Worm (Caenorhabditis elegans): ENCODE results near the gene mrp-8.

DNA sequence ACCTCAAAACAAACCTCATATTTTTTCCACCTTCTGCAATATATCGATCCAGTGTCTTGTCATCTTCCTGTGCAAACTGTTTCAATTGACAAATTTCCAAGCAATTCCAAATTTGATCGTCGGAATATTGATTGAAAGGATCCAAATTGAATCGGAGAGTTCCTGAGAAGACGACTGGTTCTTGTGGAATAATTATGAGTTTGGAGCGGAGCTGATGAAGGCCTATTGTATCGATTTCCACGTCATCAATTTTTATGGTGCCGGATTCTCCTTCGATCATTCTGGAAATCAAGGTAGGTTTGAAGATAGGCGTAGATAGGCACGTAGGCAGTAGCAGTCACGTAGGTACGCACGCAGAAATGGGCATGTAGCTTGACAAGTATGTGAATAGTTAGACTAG, 18.8 kb downstream of the mrp-8 start:
- TF ChIP-seq him-1 (tag; optimal IDR thresholded peaks at IDR 0.05) (no peak), W03F9.2 (tag; optimal IDR thresholded peaks at IDR 0.05) (no peak), dao-5 (tag; optimal IDR thresholded peaks at IDR 0.05) (no peak)

All from whole organism, L4/young adult.